Worm (Caenorhabditis elegans) whole organism, late embryonic: ENCODE results near the gene C30A5.16.

Experiments
- T23F11.4 ChIP-seq: fragments of 200-800 bp; sonication (Bioruptor generic); optimal IDR thresholded peaks from 2 replicates; lab custom pipeline; 2018; ENCODE audit warnings: mild to moderate bottlenecking, missing genetic modification characterization, missing compliant biosample characterization
- ama-1 ChIP-seq: fragments of 150-350 bp; optimal IDR thresholded peaks from 2 replicates; lab custom pipeline; 2014
- fkh-10 ChIP-seq: fragments of 150-350 bp; optimal IDR thresholded peaks from 2 replicates; lab custom pipeline; 2014; ENCODE audit warnings: missing biosample characterization, missing genetic modification reagents, missing genetic modification characterization
- hlh-30 ChIP-seq: sonication (generic microtip); optimal IDR thresholded peaks from 2 replicates; lab custom pipeline; 2017; ENCODE audit warnings: antibody characterized with exemption, missing genetic modification characterization, missing compliant biosample characterization; ENCODE audit not compliant: insufficient read depth
- mec-3 ChIP-seq: sonication (generic microtip); optimal IDR thresholded peaks from 2 replicates; lab custom pipeline; 2016; ENCODE audit warnings: borderline replicate concordance, missing genetic modification characterization, missing compliant biosample characterization
- ref-2 ChIP-seq: sonication (generic microtip); optimal IDR thresholded peaks from 2 replicates; lab custom pipeline; 2016; ENCODE audit warnings: missing genetic modification characterization, missing compliant biosample characterization
- sox-2 ChIP-seq: fragments of 200-800 bp; sonication (Bioruptor generic); IDR thresholded peaks from 2 replicates; pipeline ENCODE4 v1.3.6; 2022; ENCODE audit warnings: missing genetic modification reagents, missing genetic modification characterization, missing compliant biosample characterization
- tbx-2 ChIP-seq: sonication (generic microtip); optimal IDR thresholded peaks from 2 replicates; lab custom pipeline; 2016; ENCODE audit warnings: missing genetic modification characterization, missing compliant biosample characterization
- unc-42 ChIP-seq: sonication (generic microtip); optimal IDR thresholded peaks from 2 replicates; lab custom pipeline; 2016; ENCODE audit warnings: missing genotype, missing genetic modification characterization, missing compliant biosample characterization

DNA sequence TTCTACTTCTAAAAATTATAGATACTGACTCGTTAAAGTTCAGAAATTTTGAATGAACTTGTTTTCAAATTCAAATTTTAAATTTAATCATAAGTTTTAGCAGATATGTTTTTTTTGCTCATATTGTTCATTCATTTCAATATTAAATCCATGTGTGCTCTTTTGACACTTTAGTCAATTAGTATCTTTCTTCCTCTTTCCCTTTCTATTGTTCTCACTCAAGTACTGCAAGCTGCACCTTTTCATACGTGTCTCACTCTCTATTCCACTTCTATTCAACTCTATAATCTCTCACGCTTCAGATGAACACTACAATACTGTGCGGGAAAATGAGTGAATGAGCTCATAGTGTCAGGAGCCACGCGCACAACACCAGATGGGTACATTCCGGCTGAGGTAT, at the start of gene C30A5.16:
- TF ChIP-seq unc-42 (tag; lab: Kevin White, UChicago), result no peak
- no peak for TF ChIP-seq T23F11.4 (GFP tag; lab: Kevin White, UChicago)
- TF ChIP-seq ama-1 (lab: Kevin White, UChicago), result no peak
- no peak for TF ChIP-seq mec-3 (tag; lab: Kevin White, UChicago)
- TF ChIP-seq hlh-30 (tag; lab: Kevin White, UChicago), result no peak
- no peak for TF ChIP-seq tbx-2 (tag; lab: Kevin White, UChicago)
- TF ChIP-seq sox-2 (GFP tag; lab: Robert Waterston, UW), result peak; percentile 24
- no peak for TF ChIP-seq ref-2 (tag; lab: Kevin White, UChicago)
- no peak for TF ChIP-seq fkh-10 (GFP tag; lab: Kevin White, UChicago)
